Fruit fly (Drosophila melanogaster): ENCODE data around the gene CG42598.
"Not testable (repeated sequence)": the region's sequence is repeated elsewhere in the genome, so short reads cannot be mapped to it uniquely, and the experiment has no call there.

CG42598 gene

DNA sequence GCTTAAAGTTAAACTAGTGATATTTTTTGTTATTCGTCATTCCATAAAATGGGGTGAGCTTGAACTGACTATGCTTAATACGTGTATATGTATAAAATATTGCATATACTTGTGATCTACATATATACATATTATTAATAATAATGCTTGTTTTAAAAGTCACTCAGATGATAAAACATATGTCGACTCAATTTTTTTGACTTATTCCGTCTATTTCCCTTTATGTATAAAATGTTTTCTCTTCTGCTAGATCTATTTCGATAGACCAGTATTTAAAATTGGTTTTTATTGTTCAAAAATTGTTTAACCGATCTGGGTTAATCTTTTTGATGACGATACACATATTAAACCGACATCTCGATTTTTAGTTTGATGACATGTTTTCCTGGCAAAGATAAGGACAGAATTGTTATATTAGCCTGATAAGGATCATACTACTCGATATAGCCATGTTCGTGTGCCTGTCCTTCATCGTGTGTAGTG, at the start of gene CG42598:
TSS of gene CG42598 (minus strand) at position 66 of the 483 bp plus-strand sequence.
- TF ChIP-seq noc (tag; optimal IDR thresholded peaks at IDR 0.05) = no peak

DNA sequence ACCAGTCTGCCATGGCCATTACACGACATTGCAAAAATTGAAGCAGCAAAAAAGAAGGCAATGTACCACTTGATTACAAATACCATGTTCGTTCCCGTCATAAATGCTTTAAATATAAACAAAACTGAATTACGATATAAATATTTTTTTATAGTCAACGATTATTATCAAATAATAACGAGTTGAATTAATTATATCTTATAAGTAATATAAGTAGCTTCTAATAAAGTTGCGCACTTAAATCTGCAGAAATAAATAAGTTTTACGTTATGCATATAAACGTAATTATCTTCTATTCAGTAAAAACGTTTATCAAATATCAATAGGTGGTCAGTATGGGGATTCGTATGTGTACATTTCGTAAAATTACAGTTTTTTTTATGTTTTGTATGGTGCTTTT, 65.7 kb downstream of the CG42598 start, which contains the start of gene CG41284:
TSS of gene CG41284 (minus strand) at position 101 of the 400 bp plus-strand sequence.
- not testable (repeated sequence) for TF ChIP-seq noc (tag; optimal IDR thresholded peaks at IDR 0.05)
